Fruit fly (Drosophila melanogaster) whole organism, prepupa: ENCODE measurements around the gene lectin-37Db.

Source experiments
- CG3032 ChIP-seq: fragments of 200-800 bp; optimal IDR thresholded peaks from 2 replicates; lab custom pipeline; 2019; ENCODE audit warnings: missing biosample characterization, mild to moderate bottlenecking, missing genetic modification characterization, moderate library complexity
- CG32006 ChIP-seq: fragments of 200-800 bp; sonication (Bioruptor generic); optimal IDR thresholded peaks from 3 replicates; lab custom pipeline; 2017; ENCODE audit warnings: missing biosample characterization, mild to moderate bottlenecking, missing genetic modification characterization
- CG6163 ChIP-seq: fragments of 200-800 bp; sonication (Bioruptor generic); IDR thresholded peaks from 3 replicates; pipeline ENCODE4 v1.3.6; 2022; ENCODE audit warnings: missing biosample characterization, missing genetic modification characterization
- Gug ChIP-seq: fragments of 200-800 bp; sonication (Bioruptor generic); IDR thresholded peaks from 2 replicates; pipeline ENCODE4 v1.3.6; 2022; ENCODE audit warnings: missing biosample characterization, missing genetic modification characterization
- Lpt ChIP-seq: fragments of 200-800 bp; sonication (Bioruptor generic); optimal IDR thresholded peaks from 3 replicates; lab custom pipeline; 2016; ENCODE audit warnings: missing biosample characterization, missing genetic modification characterization
- OdsH ChIP-seq: fragments of 200-800 bp; sonication (Bioruptor generic); optimal IDR thresholded peaks from 3 replicates; lab custom pipeline; 2016; ENCODE audit warnings: missing biosample characterization, missing genetic modification characterization

DNA sequence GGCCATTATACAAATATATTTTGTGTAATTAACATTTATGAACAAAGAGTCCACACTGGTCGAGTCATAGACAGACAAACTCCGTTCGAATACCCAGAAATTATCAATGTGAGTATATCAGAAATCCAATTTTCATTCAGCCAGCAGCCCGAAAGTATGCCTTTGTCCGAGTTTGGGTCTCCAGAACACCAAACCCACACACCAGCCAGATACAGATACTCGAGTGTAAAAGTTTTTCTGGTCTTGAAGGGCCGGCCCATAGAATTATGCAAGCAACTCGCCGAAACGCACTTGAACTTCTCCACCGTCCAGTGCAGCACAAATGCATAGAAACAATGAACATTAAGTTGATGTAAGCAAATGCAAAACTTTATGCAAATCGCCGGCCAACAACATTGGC lies 40.3 kb upstream of the lectin-37Db start:
- TF ChIP-seq CG3032, result no peak
- no peak for TF ChIP-seq CG32006
- TF ChIP-seq OdsH (GFP tag; lab: Kevin White, UChicago), result no peak
- no peak for TF ChIP-seq Gug (GFP tag; lab: Robert Waterston, UW)
- no peak for TF ChIP-seq CG6163 (GFP tag; lab: Robert Waterston, UW)
- no peak for TF ChIP-seq Lpt (GFP tag; lab: Kevin White, UChicago)
